Fruit fly (Drosophila melanogaster) whole organism: ENCODE data around the gene Kul.
A peak's percentile ranks its signal among the peaks of the same experiment; 100 is the strongest.

Experiments
- CG8478 ChIP-seq: fragments of >200 bp; optimal IDR thresholded peaks from 2 replicates; lab custom pipeline; 2018; ENCODE audit warnings: inconsistent platforms
- EcR ChIP-seq, 2 experiments: fragments of >200 bp; optimal IDR thresholded peaks; 2 replicates each; lab custom pipeline; 2017; ENCODE audit warnings: missing biosample characterization in 2 of 2, missing genetic modification characterization in 2 of 2, missing genetic modification reagents in 2 of 2
- psq ChIP-seq: fragments of >200 bp; optimal IDR thresholded peaks from 2 replicates; lab custom pipeline; 2017

DNA sequence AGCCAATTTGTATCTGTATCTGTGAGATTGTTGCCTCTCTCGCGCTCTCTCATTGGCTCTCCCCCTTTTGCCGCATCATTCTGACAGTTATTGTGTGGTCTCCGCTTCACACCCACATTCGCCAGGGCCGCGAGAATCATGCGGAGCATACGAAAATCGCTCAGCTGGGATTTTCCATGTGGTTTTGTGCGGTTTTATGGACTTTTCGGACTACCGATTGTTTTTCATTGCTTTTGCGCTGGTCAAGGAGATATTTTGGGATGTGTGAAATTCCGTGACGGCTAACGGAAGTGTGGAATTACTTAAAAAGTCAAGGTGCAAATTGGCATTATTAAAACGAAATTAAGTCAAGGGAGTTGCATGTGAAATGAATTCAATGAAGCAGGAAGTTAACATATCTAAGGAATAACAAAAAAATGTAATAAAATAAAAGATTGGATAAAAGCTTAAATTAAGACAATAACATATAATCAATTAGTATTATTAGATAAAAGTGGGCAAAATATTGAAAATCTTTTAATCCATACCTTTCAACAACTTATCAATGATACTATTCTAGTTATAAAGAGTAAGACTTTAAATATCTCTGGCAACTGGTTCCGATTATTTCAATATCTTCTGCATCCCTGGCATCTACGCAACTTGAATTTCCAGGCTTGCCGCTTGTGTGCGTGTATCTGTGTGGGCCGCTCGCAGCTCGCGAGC is 46.6 kb downstream of the Kul start:
- peak; percentile 56 for TF ChIP-seq psq (lab: Kevin White, UChicago)
- TF ChIP-seq CG8478 (lab: Kevin White, UChicago), result no peak
- TF ChIP-seq EcR (GFP tag; optimal IDR thresholded peaks at IDR 0.05; lab: Kevin White, UChicago), result no peak
